Worm (Caenorhabditis elegans) whole organism, mixed stage, embryonic: ENCODE measurements around the gene Y59H11AM.4.

ENCODE experiments used
- ces-1 ChIP-seq: fragments of 150-350 bp; optimal IDR thresholded peaks from 2 replicates; lab custom pipeline; 2014; ENCODE audit warnings: missing biosample characterization, missing genetic modification reagents, missing genetic modification characterization
- mls-2 ChIP-seq: sonication (generic microtip); optimal IDR thresholded peaks from 2 replicates; lab custom pipeline; 2016; ENCODE audit warnings: mild to moderate bottlenecking, missing genetic modification characterization, moderate library complexity, missing compliant biosample characterization

Y59H11AM.4 gene

DNA sequence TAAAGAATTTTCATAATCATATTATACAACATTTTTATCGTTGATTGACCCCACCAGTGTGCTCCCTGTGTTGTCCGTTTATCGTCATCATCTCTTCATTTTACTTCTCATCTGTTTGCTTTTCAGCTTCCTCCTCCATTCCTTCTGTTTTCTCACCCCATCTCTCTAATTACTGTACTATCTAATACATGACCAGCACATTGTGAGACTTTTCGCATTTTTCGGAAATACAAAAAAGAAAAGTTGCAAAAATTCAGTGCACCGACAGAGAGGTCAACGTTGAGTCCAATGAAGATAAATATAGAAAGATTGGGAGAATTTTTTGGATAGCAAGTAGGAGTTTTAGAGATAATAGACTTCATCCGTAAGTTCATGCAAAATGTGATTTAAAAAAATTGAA, 50.2 kb downstream of the Y59H11AM.4 start:
- no peak for TF ChIP-seq ces-1 (GFP tag; lab: Kevin White, UChicago)
- no peak for TF ChIP-seq mls-2
